Fruit fly (Drosophila melanogaster): ENCODE measurements around the gene CG17292.

Gene CG17292

DNA sequence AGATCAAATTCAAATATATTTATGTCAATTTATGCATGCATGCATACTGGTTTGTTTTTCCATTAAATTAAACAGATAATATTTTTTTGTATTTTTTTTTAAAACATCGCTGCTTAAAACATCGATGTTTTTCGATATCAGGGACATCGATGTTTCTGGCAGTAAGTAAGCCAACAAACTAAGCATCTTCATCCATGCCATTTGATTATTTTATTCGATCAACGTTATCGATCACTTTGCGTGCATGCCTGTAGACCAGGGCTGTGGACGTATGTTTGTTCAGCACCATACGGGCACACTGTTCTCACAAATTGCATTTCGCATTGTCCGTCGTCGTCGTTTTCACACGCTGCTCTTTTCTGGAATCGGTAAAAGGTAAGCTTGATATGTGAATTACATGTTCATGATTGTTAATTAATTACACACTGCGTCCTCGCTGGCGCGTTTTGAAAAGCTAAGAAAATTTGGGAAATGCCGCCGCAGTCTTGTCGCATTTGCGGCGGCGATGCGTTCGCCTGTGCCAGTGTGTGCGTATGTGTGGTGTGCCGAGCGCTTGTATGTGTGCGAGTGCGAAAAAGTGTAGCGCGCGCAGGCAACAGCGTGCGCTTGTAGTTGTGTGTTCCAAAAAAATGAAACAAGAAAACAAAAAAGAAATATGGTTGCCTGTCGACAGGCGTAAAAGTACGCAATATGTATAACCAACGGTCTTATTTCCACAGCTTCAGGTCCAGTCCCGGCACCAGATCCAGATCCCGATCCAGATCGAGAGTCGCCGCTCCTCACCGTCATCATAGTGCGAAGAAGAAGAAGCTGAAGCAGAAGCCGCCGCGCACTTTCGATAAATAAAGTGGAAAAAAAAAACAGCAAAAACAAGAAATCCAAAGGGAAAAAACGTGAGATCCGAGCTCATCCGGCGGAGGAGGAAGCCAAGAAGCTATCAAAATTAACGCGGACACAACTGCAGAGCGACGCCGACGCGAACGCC, 33.3 kb downstream of the CG17292 start, which contains the start of gene emb (continued):
- TF ChIP-seq CG15601 (tag; optimal IDR thresholded peaks at IDR 0.05) (peak; percentile 47), CG13775 (GFP tag; optimal IDR thresholded peaks at IDR 0.05) (peak; percentile 55), CG3281 (GFP tag; optimal IDR thresholded peaks at IDR 0.05) (peak; percentile 73), CG5953 (GFP tag; IDR thresholded peaks at IDR 0.05) (no peak), CG9876 (GFP tag; optimal IDR thresholded peaks at IDR 0.05) (peak; percentile 25), CG14965 (GFP tag; optimal IDR thresholded peaks at IDR 0.05; ENCODE audit: borderline replicate concordance) (no peak), CG15269 (tag; optimal IDR thresholded peaks at IDR 0.05) (no peak), tup (GFP tag; optimal IDR thresholded peaks at IDR 0.05) (no peak), CG43689 (GFP tag; IDR thresholded peaks at IDR 0.05) (no peak), CG11093 (GFP tag; IDR thresholded peaks at IDR 0.05) (no peak), Atf3 (GFP tag; optimal IDR thresholded peaks at IDR 0.05) (no peak), ci (GFP tag; IDR thresholded peaks at IDR 0.05) (0 out of 3 replicates have a peak, but pooled peaks have one; percentile 15), cg (GFP tag; optimal IDR thresholded peaks at IDR 0.05) (peak; percentile 99), Aef1 (GFP tag; IDR thresholded peaks at IDR 0.05) (no peak)

DNA sequence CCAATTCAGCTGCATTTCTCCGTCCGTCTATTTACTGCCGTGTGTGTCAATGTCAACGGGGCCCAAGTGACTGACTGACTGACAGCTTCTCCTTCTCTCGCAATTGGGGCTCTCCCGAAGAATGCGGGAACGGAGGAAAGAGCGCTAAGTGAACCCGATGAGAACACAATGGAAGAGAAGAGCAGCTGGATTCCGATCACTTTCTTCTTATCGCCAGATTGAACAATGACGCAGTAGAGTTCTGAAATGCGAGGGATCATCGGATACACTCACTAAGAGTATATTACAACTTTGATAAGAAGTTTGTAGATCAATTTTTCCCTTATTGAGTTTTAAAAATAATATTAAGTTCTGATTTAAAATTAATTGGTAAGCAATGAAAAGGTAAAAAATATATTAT, 41.3 kb downstream of the CG17292 start, which contains the start of gene Naglu:
Gene Naglu, minus strand, starts transcription at position 339 of the 400 bp plus-strand sequence.
- TF ChIP-seq sna (GFP tag; IDR thresholded peaks at IDR 0.05; ENCODE audit: partially characterized antibody) (no peak), kni (GFP tag; optimal IDR thresholded peaks at IDR 0.05) (no peak), Poxn (GFP tag; IDR thresholded peaks at IDR 0.05) (no peak), Sox100B (GFP tag; optimal IDR thresholded peaks at IDR 0.05) (no peak), Dp (GFP tag; optimal IDR thresholded peaks at IDR 0.05) (no peak), ATbp (GFP tag; optimal IDR thresholded peaks at IDR 0.05) (no peak), zf30C (GFP tag; optimal IDR thresholded peaks at IDR 0.05) (no peak), CG10267 (tag; optimal IDR thresholded peaks at IDR 0.05) (no peak), ssp (GFP tag; IDR thresholded peaks at IDR 0.05) (no peak), pho (GFP tag; optimal IDR thresholded peaks at IDR 0.05) (no peak), CG6813 (GFP tag; optimal IDR thresholded peaks at IDR 0.05) (no peak), slou (GFP tag; optimal IDR thresholded peaks at IDR 0.05) (no peak), CG5180 (GFP tag; optimal IDR thresholded peaks at IDR 0.05) (no peak), CkIIα-i1 (GFP tag; IDR thresholded peaks at IDR 0.05) (no peak), esg (GFP tag; conservative IDR thresholded peaks at IDR 0.05) (no peak), trem (tag; optimal IDR thresholded peaks at IDR 0.05) (no peak), D19A (tag; optimal IDR thresholded peaks at IDR 0.05) (peak; percentile 86), shn (GFP tag; optimal IDR thresholded peaks at IDR 0.05) (no peak), TFAM (GFP tag; optimal IDR thresholded peaks at IDR 0.05) (no peak), gcm2 (GFP tag; optimal IDR thresholded peaks at IDR 0.05) (no peak), crc (GFP tag; optimal IDR thresholded peaks at IDR 0.05) (no peak), CTCF (GFP tag; optimal IDR thresholded peaks at IDR 0.05) (no peak), Spps (tag; optimal IDR thresholded peaks at IDR 0.05) (no peak), CG7786 (GFP tag; optimal IDR thresholded peaks at IDR 0.05) (no peak), fd96Cb (tag; optimal IDR thresholded peaks at IDR 0.05) (no peak), tap (tag; optimal IDR thresholded peaks at IDR 0.05) (no peak), HLHmδ (GFP tag; optimal IDR thresholded peaks at IDR 0.05) (peak; percentile 46), CG3995 (GFP tag; optimal IDR thresholded peaks at IDR 0.05) (no peak), Awh (GFP tag; IDR thresholded peaks at IDR 0.05) (no peak), wdn (GFP tag; IDR thresholded peaks at IDR 0.05) (no peak), sisA (GFP tag; IDR thresholded peaks at IDR 0.05) (no peak), CG4328 (GFP tag; optimal IDR thresholded peaks at IDR 0.05) (no peak), Pdp1 (GFP tag; optimal IDR thresholded peaks at IDR 0.05) (no peak), CG8281 (tag; optimal IDR thresholded peaks at IDR 0.05) (no peak), CG3838 (GFP tag; optimal IDR thresholded peaks at IDR 0.05) (no peak)
